Fruit fly (Drosophila melanogaster) whole organism, embryonic: Measurements from ENCODE around the gene CG44405.

Experiments used
- ATbp ChIP-seq: fragments of 200-800 bp; sonication (Bioruptor generic); optimal IDR thresholded peaks from 2 replicates; lab custom pipeline; 2017; ENCODE audit warnings: missing biosample characterization, mild to moderate bottlenecking, missing genetic modification characterization, missing genetic modification reagents
- Asciz ChIP-seq: fragments of 200-800 bp; sonication (Bioruptor generic); optimal IDR thresholded peaks from 2 replicates; lab custom pipeline; 2017; ENCODE audit warnings: missing biosample characterization, mild to moderate bottlenecking, missing genetic modification characterization, missing genetic modification reagents
- CG10462 ChIP-seq: fragments of 200-800 bp; sonication (Bioruptor generic); optimal IDR thresholded peaks from 2 replicates; lab custom pipeline; 2016; ENCODE audit warnings: missing biosample characterization, missing genetic modification characterization
- CG12744 ChIP-seq: fragments of 200-800 bp; sonication (Bioruptor generic); optimal IDR thresholded peaks from 2 replicates; lab custom pipeline; 2016; ENCODE audit warnings: missing biosample characterization, missing genetic modification characterization
- CG13123 ChIP-seq: fragments of 200-800 bp; sonication (Bioruptor generic); optimal IDR thresholded peaks from 2 replicates; lab custom pipeline; 2016; ENCODE audit warnings: missing biosample characterization, missing genetic modification characterization
- CG14667 ChIP-seq: fragments of 200-800 bp; sonication (Bioruptor generic); IDR thresholded peaks from 2 replicates; pipeline ENCODE4 v1.3.6; 2022; ENCODE audit warnings: missing biosample characterization, missing genetic modification characterization
- CG15011 ChIP-seq: fragments of 200-800 bp; sonication (Bioruptor generic); optimal IDR thresholded peaks from 3 replicates; lab custom pipeline; 2018; ENCODE audit warnings: missing biosample characterization, mild to moderate bottlenecking, missing genetic modification characterization
- CG15696 ChIP-seq: fragments of 200-800 bp; sonication (Bioruptor generic); optimal IDR thresholded peaks from 2 replicates; lab custom pipeline; 2019; ENCODE audit warnings: missing biosample characterization, mild to moderate bottlenecking, missing genetic modification characterization, moderate library complexity
- CG16779 ChIP-seq: fragments of 200-800 bp; sonication (Bioruptor generic); IDR thresholded peaks from 2 replicates; pipeline ENCODE4 v1.3.6; 2022; ENCODE audit warnings: missing biosample characterization, missing genetic modification characterization
- CG2889 ChIP-seq: fragments of 200-800 bp; sonication (Bioruptor generic); IDR thresholded peaks from 3 replicates; pipeline ENCODE4 v1.3.6; 2022; ENCODE audit warnings: missing biosample characterization, missing genetic modification characterization
- CG32767 ChIP-seq: fragments of 200-800 bp; sonication (Bioruptor generic); IDR thresholded peaks from 2 replicates; pipeline ENCODE4 v1.3.6; 2022; ENCODE audit warnings: missing biosample characterization, missing genetic modification characterization
- CG4328 ChIP-seq: fragments of 200-800 bp; sonication (Bioruptor generic); optimal IDR thresholded peaks from 3 replicates; lab custom pipeline; 2017; ENCODE audit warnings: missing biosample characterization, missing genetic modification reagents, missing genetic modification characterization
- CG4617 ChIP-seq: fragments of 200-800 bp; sonication (Bioruptor generic); optimal IDR thresholded peaks from 3 replicates; lab custom pipeline; 2016; ENCODE audit warnings: missing biosample characterization, missing genetic modification characterization, borderline replicate concordance
- CG6813 ChIP-seq: fragments of 200-800 bp; sonication (Bioruptor generic); optimal IDR thresholded peaks from 2 replicates; lab custom pipeline; 2017; ENCODE audit warnings: missing biosample characterization, missing genetic modification characterization, mild to moderate bottlenecking, moderate library complexity, missing genetic modification reagents
- CG9437 ChIP-seq: fragments of 200-800 bp; sonication (Bioruptor generic); optimal IDR thresholded peaks from 2 replicates; lab custom pipeline; 2018; ENCODE audit warnings: missing biosample characterization, mild to moderate bottlenecking, missing genetic modification characterization
- CG9797 ChIP-seq: fragments of 200-800 bp; sonication (Bioruptor generic); optimal IDR thresholded peaks from 3 replicates; lab custom pipeline; 2018; ENCODE audit warnings: missing biosample characterization, mild to moderate bottlenecking, missing genetic modification characterization
- CrebB ChIP-seq: fragments of 200-800 bp; sonication (Bioruptor generic); optimal IDR thresholded peaks from 3 replicates; lab custom pipeline; 2018; ENCODE audit warnings: missing biosample characterization, mild to moderate bottlenecking, missing genetic modification characterization
- Dip3 ChIP-seq: fragments of 200-800 bp; sonication (Bioruptor generic); optimal IDR thresholded peaks from 3 replicates; lab custom pipeline; 2016; ENCODE audit warnings: missing biosample characterization, missing genetic modification characterization
- E2f1 ChIP-seq: fragments of 200-800 bp; sonication (Bioruptor generic); IDR thresholded peaks from 2 replicates; pipeline ENCODE4 v1.3.6; 2022; ENCODE audit warnings: missing biosample characterization, missing genetic modification characterization
- Eip74EF ChIP-seq, 2 experiments: fragments of 200-800 bp in 1 of 2; fragments of >200 bp in 1 of 2; sonication (Bioruptor generic) in 1 of 2; optimal IDR thresholded peaks; 2 replicates each; lab custom pipeline; 2017 to 2019; ENCODE audit warnings: missing biosample characterization in 2 of 2, missing genetic modification characterization in 2 of 2, mild to moderate bottlenecking in 1 of 2, moderate library complexity in 1 of 2
- Fer3 ChIP-seq: fragments of 200-800 bp; sonication (Bioruptor generic); optimal IDR thresholded peaks from 2 replicates; lab custom pipeline; 2018; ENCODE audit warnings: missing biosample characterization, mild to moderate bottlenecking, missing genetic modification characterization, moderate library complexity
- Hr51 ChIP-seq, 2 experiments: fragments of 200-800 bp; sonication (Bioruptor generic); optimal IDR thresholded peaks; 2 replicates in 1 of 2; 3 replicates in 1 of 2; lab custom pipeline; 2016 to 2018; ENCODE audit warnings: missing biosample characterization in 2 of 2, missing genetic modification characterization in 2 of 2, mild to moderate bottlenecking in 1 of 2, moderate library complexity in 1 of 2
- Jarid2 ChIP-seq: fragments of 200-800 bp; sonication (Bioruptor generic); optimal IDR thresholded peaks from 3 replicates; lab custom pipeline; 2017; ENCODE audit warnings: mild to moderate bottlenecking, missing biosample characterization, missing genetic modification reagents, missing genetic modification characterization
- NFAT ChIP-seq: fragments of 200-800 bp; sonication (Bioruptor generic); IDR thresholded peaks from 2 replicates; pipeline ENCODE4 v1.3.6; 2022; ENCODE audit warnings: missing biosample characterization, missing genetic modification characterization
- NfI ChIP-seq: fragments of 200-800 bp; sonication (Bioruptor generic); optimal IDR thresholded peaks from 3 replicates; lab custom pipeline; 2018; ENCODE audit warnings: missing biosample characterization, mild to moderate bottlenecking, missing genetic modification characterization, moderate library complexity
- Optix ChIP-seq: fragments of 200-800 bp; sonication (Bioruptor generic); IDR thresholded peaks from 3 replicates; pipeline ENCODE4 v1.3.6; 2022; ENCODE audit warnings: missing biosample characterization, missing genetic modification characterization
- Scr ChIP-seq: fragments of 200-800 bp; sonication (Bioruptor generic); IDR thresholded peaks from 2 replicates; pipeline ENCODE4 v1.3.6; 2022; ENCODE audit warnings: missing biosample characterization, missing genetic modification characterization; ENCODE audit not compliant: partially characterized antibody
- Side ChIP-seq: fragments of 200-800 bp; sonication (Bioruptor generic); optimal IDR thresholded peaks from 2 replicates; lab custom pipeline; 2016; ENCODE audit warnings: missing biosample characterization, missing genetic modification characterization
- Spps ChIP-seq: fragments of 200-800 bp; sonication (Bioruptor generic); optimal IDR thresholded peaks from 2 replicates; lab custom pipeline; 2018; ENCODE audit warnings: missing biosample characterization, mild to moderate bottlenecking, missing genetic modification characterization
- ato ChIP-seq: fragments of 200-800 bp; sonication (Bioruptor generic); IDR thresholded peaks from 2 replicates; pipeline ENCODE4 v1.3.6; 2022; ENCODE audit warnings: missing biosample characterization, missing genetic modification characterization; ENCODE audit not compliant: partially characterized antibody
- bab2 ChIP-seq: fragments of 200-800 bp; sonication (Bioruptor generic); optimal IDR thresholded peaks from 2 replicates; lab custom pipeline; 2016; ENCODE audit warnings: missing biosample characterization, missing genetic modification characterization
- bowl ChIP-seq: fragments of 200-800 bp; sonication (Bioruptor generic); IDR thresholded peaks from 2 replicates; pipeline ENCODE4 v1.3.6; 2022; ENCODE audit warnings: missing biosample characterization, missing genetic modification characterization
- crc ChIP-seq: fragments of 200-800 bp; sonication (Bioruptor generic); optimal IDR thresholded peaks from 2 replicates; lab custom pipeline; 2016; ENCODE audit warnings: missing biosample characterization, missing genetic modification characterization
- da ChIP-seq: fragments of 200-800 bp; sonication (Bioruptor generic); optimal IDR thresholded peaks from 2 replicates; lab custom pipeline; 2016; ENCODE audit warnings: missing biosample characterization, missing genetic modification characterization
- disco-r ChIP-seq: fragments of 200-800 bp; sonication (Bioruptor generic); optimal IDR thresholded peaks from 2 replicates; lab custom pipeline; 2016; ENCODE audit warnings: missing biosample characterization, missing genetic modification characterization
- dysf ChIP-seq: fragments of 200-800 bp; sonication (Bioruptor generic); IDR thresholded peaks from 3 replicates; pipeline ENCODE4 v1.3.6; 2022; ENCODE audit warnings: missing biosample characterization, missing genetic modification characterization
- jing ChIP-seq: fragments of 200-800 bp; sonication (Bioruptor generic); optimal IDR thresholded peaks from 2 replicates; lab custom pipeline; 2018; ENCODE audit warnings: missing biosample characterization, mild to moderate bottlenecking, missing genetic modification characterization
- luna ChIP-seq: fragments of 200-800 bp; sonication (Bioruptor generic); optimal IDR thresholded peaks from 2 replicates; lab custom pipeline; 2016; ENCODE audit warnings: missing biosample characterization, missing genetic modification characterization
- nerfin-1 ChIP-seq: fragments of 200-800 bp; sonication (Bioruptor generic); optimal IDR thresholded peaks from 3 replicates; lab custom pipeline; 2019; ENCODE audit warnings: missing biosample characterization, mild to moderate bottlenecking, missing genetic modification characterization, moderate library complexity
- p53 ChIP-seq: fragments of 200-800 bp; sonication (Bioruptor generic); optimal IDR thresholded peaks from 2 replicates; lab custom pipeline; 2016; ENCODE audit warnings: missing biosample characterization, missing genetic modification characterization
- peb ChIP-seq: fragments of 200-800 bp; sonication (Bioruptor generic); IDR thresholded peaks from 2 replicates; pipeline ENCODE4 v1.3.6; 2022; ENCODE audit warnings: missing biosample characterization, missing genetic modification characterization
- psq ChIP-seq: fragments of 200-800 bp; sonication (Bioruptor generic); optimal IDR thresholded peaks from 2 replicates; lab custom pipeline; 2017; ENCODE audit warnings: missing biosample characterization, missing genetic modification characterization
- sens ChIP-seq: fragments of 200-800 bp; sonication (Bioruptor generic); peaks from one replicate; lab custom pipeline; 2016; ENCODE audit warnings: missing biosample characterization, missing genetic modification characterization
- seq ChIP-seq: fragments of 200-800 bp; sonication (Bioruptor generic); IDR thresholded peaks from 2 replicates; pipeline ENCODE4 v1.3.6; 2022; ENCODE audit warnings: missing biosample characterization, missing genetic modification characterization
- tio ChIP-seq: fragments of 200-800 bp; sonication (Bioruptor generic); optimal IDR thresholded peaks from 2 replicates; lab custom pipeline; 2017; ENCODE audit warnings: missing biosample characterization, missing genetic modification characterization, inconsistent platforms
- tup ChIP-seq: fragments of 200-800 bp; sonication (Bioruptor generic); optimal IDR thresholded peaks from 2 replicates; lab custom pipeline; 2016; ENCODE audit warnings: missing biosample characterization, mild to moderate bottlenecking, missing genetic modification characterization, moderate library complexity
- unpg ChIP-seq: fragments of 200-800 bp; sonication (Bioruptor generic); optimal IDR thresholded peaks from 3 replicates; lab custom pipeline; 2018; ENCODE audit warnings: missing biosample characterization, mild to moderate bottlenecking, missing genetic modification characterization, moderate library complexity
- wor ChIP-seq: fragments of 200-800 bp; sonication (Bioruptor generic); IDR thresholded peaks from 2 replicates; pipeline ENCODE4 v1.3.6; 2022; ENCODE audit warnings: missing biosample characterization, missing genetic modification characterization

Gene CG44405

dm6 chr2L:16299466-16300311 is 42.4 kb downstream of the CG44405 start, which contains the start of the genes heix and CG17328 (continued):
- TF ChIP-seq Scr (GFP tag; lab: Robert Waterston, UW), result no peak
- no peak for TF ChIP-seq CG2889 (GFP tag; lab: Robert Waterston, UW)
- TF ChIP-seq ato (GFP tag; lab: Robert Waterston, UW), result 0 out of 2 replicates have a peak, but pooled peaks have one; percentile 16
- peak; percentile 94 for TF ChIP-seq CG4617 (GFP tag; lab: Kevin White, UChicago)
- peak in 1 of 2 experiments; percentile 13 for TF ChIP-seq Hr51 (GFP tag; optimal IDR thresholded peaks at IDR 0.05; lab: Kevin White, UChicago)
- peak; percentile 23 for TF ChIP-seq CrebB
- TF ChIP-seq bab2, result peak; percentile 52
- TF ChIP-seq CG10462 (GFP tag; lab: Kevin White, UChicago), result peak; percentile 13
- TF ChIP-seq da (GFP tag; lab: Kevin White, UChicago), result no peak
- 0 out of 2 replicates have a peak, but pooled peaks have one; percentile 24 for TF ChIP-seq peb
- TF ChIP-seq sens (GFP tag; lab: Kevin White, UChicago), result peak; percentile 94
- no peak for TF ChIP-seq CG15011 (GFP tag; lab: Kevin White, UChicago)
- TF ChIP-seq disco-r (GFP tag; lab: Kevin White, UChicago), result peak; percentile 16
- TF ChIP-seq seq, result peak; percentile 28; the same call in 1 of the 2 replicates
- peak; percentile 67 for TF ChIP-seq NfI (GFP tag; lab: Kevin White, UChicago)
- no peak for TF ChIP-seq Eip74EF (GFP tag; optimal IDR thresholded peaks at IDR 0.05; lab: Kevin White, UChicago)
- TF ChIP-seq luna (GFP tag; lab: Kevin White, UChicago), result peak; percentile 70
- TF ChIP-seq Spps (tag; lab: Kevin White, UChicago), result no peak
- peak; percentile 70 for TF ChIP-seq E2f1 (GFP tag; lab: Robert Waterston, UW)
- TF ChIP-seq CG6813, result no peak
- TF ChIP-seq Asciz (GFP tag; lab: Kevin White, UChicago), result no peak
- TF ChIP-seq wor, result peak; percentile 41; the same call in 1 of the 2 replicates
- TF ChIP-seq Fer3, result peak; percentile 78
- no peak for TF ChIP-seq CG16779 (GFP tag; lab: Robert Waterston, UW)
- TF ChIP-seq dysf (GFP tag; lab: Robert Waterston, UW), result peak; percentile 82
- TF ChIP-seq crc, result peak; percentile 57
- TF ChIP-seq Dip3 (GFP tag; lab: Kevin White, UChicago), result peak; percentile 69
- TF ChIP-seq tio (GFP tag; lab: Kevin White, UChicago), result peak; percentile 80
- TF ChIP-seq bowl (GFP tag; lab: Robert Waterston, UW), result no peak
- peak; percentile 75 for TF ChIP-seq CG9797 (GFP tag; lab: Kevin White, UChicago)
- peak; percentile 72 for TF ChIP-seq CG15696
- TF ChIP-seq Optix (GFP tag; lab: Robert Waterston, UW), result no peak
- peak; percentile 68 for TF ChIP-seq unpg (GFP tag; lab: Kevin White, UChicago)
- TF ChIP-seq jing (GFP tag; lab: Kevin White, UChicago), result no peak
- peak; percentile 18 for TF ChIP-seq tup (GFP tag; lab: Kevin White, UChicago)
- no peak for TF ChIP-seq ATbp (GFP tag; lab: Kevin White, UChicago)
- TF ChIP-seq NFAT (GFP tag; lab: Robert Waterston, UW), result peak; percentile 84
- TF ChIP-seq Side (GFP tag; lab: Kevin White, UChicago), result peak; percentile 32
- no peak for TF ChIP-seq Jarid2
- no peak; the same call in 1 of the 2 replicates for TF ChIP-seq CG32767 (GFP tag; lab: Robert Waterston, UW)
- TF ChIP-seq CG13123 (GFP tag; lab: Kevin White, UChicago), result peak; percentile 7
- peak; percentile 39 for TF ChIP-seq nerfin-1 (tag; lab: Kevin White, UChicago)
- peak; percentile 92 for TF ChIP-seq CG9437
- TF ChIP-seq CG12744 (GFP tag; lab: Kevin White, UChicago), result peak; percentile 35
- TF ChIP-seq p53 (GFP tag; lab: Kevin White, UChicago), result no peak
- TF ChIP-seq CG14667 (GFP tag; lab: Robert Waterston, UW), result no peak; the same call in 1 of the 2 replicates
- peak; percentile 60 for TF ChIP-seq CG4328
- TF ChIP-seq psq (GFP tag; lab: Kevin White, UChicago), result no peak
